Fruit fly (Drosophila melanogaster) whole organism: ENCODE measurements around the gene CG5611.

Source experiments
- CG8478 ChIP-seq: fragments of >200 bp; optimal IDR thresholded peaks from 2 replicates; lab custom pipeline; 2018; ENCODE audit warnings: inconsistent platforms
- EcR ChIP-seq, 2 experiments: fragments of >200 bp; optimal IDR thresholded peaks; 2 replicates each; lab custom pipeline; 2017; ENCODE audit warnings: missing biosample characterization in 2 of 2, missing genetic modification characterization in 2 of 2, missing genetic modification reagents in 2 of 2
- psq ChIP-seq: fragments of >200 bp; optimal IDR thresholded peaks from 2 replicates; lab custom pipeline; 2017

- no peak for TF ChIP-seq EcR (GFP tag; optimal IDR thresholded peaks at IDR 0.05; lab: Kevin White, UChicago)
- no peak for TF ChIP-seq CG8478
- no peak for TF ChIP-seq psq (lab: Kevin White, UChicago)
Measured at dm6 chr3R:27613814-27614213, 22.0 kb downstream of the CG5611 start.
